Fruit fly (Drosophila melanogaster): ENCODE results near the gene CG12213.
A peak's percentile ranks its signal among the peaks of the same experiment; 100 is the strongest.

The CG12213 gene

DNA sequence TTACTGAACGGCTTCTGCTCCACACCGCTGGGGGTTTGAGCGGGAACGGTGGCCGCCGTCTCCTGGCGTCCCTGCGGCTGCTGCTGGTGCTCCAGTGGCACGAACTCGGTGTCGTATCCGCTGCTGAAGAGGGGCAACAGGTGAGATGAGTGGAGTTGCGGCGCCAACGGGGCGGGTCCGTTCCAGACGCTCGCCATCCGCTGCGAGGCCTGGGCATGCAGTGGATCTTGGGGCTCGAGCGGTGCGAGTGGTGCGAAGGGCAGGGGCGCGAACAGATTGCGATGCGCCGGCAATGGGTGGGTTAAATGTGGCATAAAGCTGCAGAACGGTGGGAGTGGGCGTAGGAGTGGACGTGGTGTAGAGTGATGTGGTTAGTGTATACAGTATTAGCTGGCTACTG, 21.7 kb upstream of the CG12213 start:
- TF ChIP-seq OdsH (GFP tag; optimal IDR thresholded peaks at IDR 0.05) (no peak), dl (GFP tag; optimal IDR thresholded peaks at IDR 0.05; ENCODE audit: insufficient read depth in 1 of 2, partially characterized antibody in 2 of 2) (no peak), Rel (GFP tag; optimal IDR thresholded peaks at IDR 0.05) (no peak), Rel (tag; optimal IDR thresholded peaks at IDR 0.05) (no peak), woc (GFP tag; optimal IDR thresholded peaks at IDR 0.05) (no peak), Hnf4 (GFP tag; optimal IDR thresholded peaks at IDR 0.05) (no peak), ey (GFP tag; optimal IDR thresholded peaks at IDR 0.05) (no peak), Hr78 (GFP tag; optimal IDR thresholded peaks at IDR 0.05) (no peak), tai (GFP tag; optimal IDR thresholded peaks at IDR 0.05) (no peak), dmrt93B (GFP tag; optimal IDR thresholded peaks at IDR 0.05) (no peak)

DNA sequence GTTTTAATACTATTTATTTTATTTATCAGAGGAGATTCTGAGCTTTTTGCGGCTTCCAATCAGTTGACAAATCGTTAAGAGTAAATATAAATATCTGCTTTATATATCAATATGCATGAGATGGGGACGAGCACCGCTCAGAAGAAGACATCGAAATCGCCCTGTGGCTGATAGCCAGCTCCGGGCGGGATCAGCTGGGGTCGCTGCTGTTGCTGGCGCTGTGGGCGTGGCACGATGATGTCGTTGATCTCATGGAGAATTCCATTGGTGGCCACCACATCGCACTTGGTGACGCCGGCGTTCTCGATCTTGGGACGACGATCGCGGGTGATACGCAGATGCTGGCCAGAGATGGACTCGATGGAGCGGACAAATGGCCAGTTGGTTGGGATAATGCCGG, 17.4 kb upstream of the CG12213 start:
- TF ChIP-seq Dif (GFP tag; optimal IDR thresholded peaks at IDR 0.05; ENCODE audit: partially characterized antibody) (peak; percentile 48), sage (GFP tag; optimal IDR thresholded peaks at IDR 0.05) (no peak)

DNA sequence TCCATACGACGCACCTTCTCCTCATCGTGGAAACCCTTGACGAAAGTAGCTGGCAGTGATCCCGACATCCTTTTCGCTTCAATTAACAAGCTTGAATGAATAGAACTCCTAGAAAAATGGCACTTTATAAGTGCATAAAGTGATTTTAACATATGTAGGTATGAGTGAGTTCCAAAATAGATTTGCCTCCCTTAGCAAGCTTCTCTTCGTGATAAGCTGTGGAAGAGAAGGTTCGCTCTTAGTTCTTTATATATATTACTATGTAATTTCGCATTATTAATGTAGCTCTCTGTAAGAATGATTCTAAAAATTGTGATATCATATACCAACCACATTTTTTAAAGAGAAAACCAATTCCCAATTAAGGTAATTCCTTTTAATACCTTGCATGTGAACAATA, 16.9 kb upstream of the CG12213 start, which contains the start of gene CG3397:
Gene CG3397, minus strand, starts transcription at position 101 of the 400 bp plus-strand sequence.
- TF ChIP-seq CrebA (GFP tag; optimal IDR thresholded peaks at IDR 0.05; ENCODE audit: borderline replicate concordance) (no peak), sage (GFP tag; optimal IDR thresholded peaks at IDR 0.05) (peak; percentile 16)

DNA sequence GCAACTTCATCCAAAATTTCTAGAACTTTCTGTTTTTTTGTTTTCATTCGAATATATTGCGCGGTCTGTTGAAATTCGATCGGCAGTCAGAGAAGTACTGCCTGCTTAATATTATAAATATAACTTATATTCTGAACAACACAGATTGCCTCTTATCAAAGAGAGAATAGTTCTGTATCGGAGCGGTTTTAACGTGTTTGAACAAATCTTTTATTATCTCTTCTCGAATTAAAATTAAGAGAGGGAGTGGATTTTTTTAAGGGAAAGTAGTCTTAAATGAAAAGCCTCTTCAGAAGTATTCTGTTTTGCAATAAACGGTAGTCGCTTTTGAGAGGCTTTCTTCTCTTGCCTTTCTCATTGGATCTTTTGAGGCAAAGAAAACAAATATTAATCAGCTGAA, 15.1 kb upstream of the CG12213 start:
- TF ChIP-seq CrebA (GFP tag; optimal IDR thresholded peaks at IDR 0.05; ENCODE audit: borderline replicate concordance) (peak; percentile 21), Dfd (GFP tag; optimal IDR thresholded peaks at IDR 0.05) (no peak)

DNA sequence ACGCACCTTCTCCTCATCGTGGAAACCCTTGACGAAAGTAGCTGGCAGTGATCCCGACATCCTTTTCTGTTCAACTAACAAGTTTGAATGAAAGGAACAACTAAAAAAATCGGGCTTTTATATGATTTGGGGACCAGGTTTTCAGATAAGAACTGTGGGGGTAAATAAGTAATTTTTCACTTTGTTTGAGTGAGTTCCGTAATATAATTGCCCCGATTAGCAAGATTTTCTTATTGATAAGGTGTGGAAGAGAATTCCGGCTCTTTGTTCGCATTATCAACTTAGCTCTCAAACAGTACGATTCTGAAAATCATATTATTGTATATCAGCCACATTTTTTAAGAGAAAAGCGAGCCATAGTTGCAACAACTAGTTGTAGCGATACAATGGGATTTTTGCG, 14.5 kb upstream of the CG12213 start, which contains the start of gene CG12224:
Gene CG12224, minus strand, starts transcription at position 101 of the 400 bp plus-strand sequence.
- TF ChIP-seq jim (GFP tag; optimal IDR thresholded peaks at IDR 0.05), result no peak

DNA sequence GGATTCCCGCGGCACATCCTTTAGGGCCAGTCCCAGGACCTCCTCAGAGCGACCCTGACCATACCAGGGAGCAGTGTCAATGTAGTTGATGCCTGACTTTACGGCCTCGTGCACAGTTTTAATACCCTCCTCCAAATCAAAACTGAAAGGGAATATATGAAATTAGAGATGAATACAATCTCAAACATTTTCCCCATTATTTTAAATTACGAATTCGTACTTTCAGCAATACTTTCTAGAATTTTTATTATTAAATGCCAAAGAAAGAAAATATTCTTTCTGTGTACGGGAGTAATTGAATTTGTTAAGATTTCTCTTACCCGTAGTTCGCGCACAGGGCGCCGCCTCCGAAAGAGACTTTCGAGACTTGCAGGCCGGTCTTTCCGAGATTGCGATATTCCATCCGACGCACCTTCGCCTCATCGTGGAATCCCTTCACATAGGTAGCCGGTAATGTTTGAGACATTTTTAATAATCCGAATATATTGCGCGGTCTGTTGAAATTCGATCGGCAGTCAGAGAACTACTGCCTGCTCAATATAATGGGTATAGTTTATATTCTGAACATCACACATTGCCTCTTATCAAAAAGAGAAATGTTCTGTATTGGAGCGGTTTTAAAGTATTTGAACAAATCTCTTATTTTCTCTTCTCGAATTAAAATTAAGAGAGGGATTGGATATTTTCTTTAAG, 12.5 kb upstream of the CG12213 start, which contains the start of gene CG18547:
Gene CG18547, minus strand, starts transcription at position 512 of the 693 bp plus-strand sequence.
- TF ChIP-seq dl (GFP tag; optimal IDR thresholded peaks at IDR 0.05; ENCODE audit: insufficient read depth in 1 of 2, partially characterized antibody in 2 of 2), result peak in 1 of 2 experiments; percentile 1
- TF ChIP-seq ey (GFP tag; optimal IDR thresholded peaks at IDR 0.05), result peak; percentile 41
- TF ChIP-seq HLH106 (tag; optimal IDR thresholded peaks at IDR 0.05), result peak; percentile 56
- peak; percentile 66 for TF ChIP-seq fru (GFP tag; optimal IDR thresholded peaks at IDR 0.05)
- no peak for TF ChIP-seq sv (GFP tag; optimal IDR thresholded peaks at IDR 0.05)
- TF ChIP-seq Sp1 (GFP tag; optimal IDR thresholded peaks at IDR 0.05), result peak; percentile 33
- peak; percentile 25 for TF ChIP-seq woc (GFP tag; optimal IDR thresholded peaks at IDR 0.05)
- peak; percentile 56 for TF ChIP-seq OdsH (GFP tag; optimal IDR thresholded peaks at IDR 0.05)
- no peak for TF ChIP-seq Dfd (GFP tag; optimal IDR thresholded peaks at IDR 0.05)
- TF ChIP-seq psq (GFP tag; optimal IDR thresholded peaks at IDR 0.05), result peak; percentile 29
- TF ChIP-seq br (GFP tag; optimal IDR thresholded peaks at IDR 0.05), result peak; percentile 31
- TF ChIP-seq Hr78 (GFP tag; optimal IDR thresholded peaks at IDR 0.05), result no peak
- TF ChIP-seq Hnf4 (GFP tag; optimal IDR thresholded peaks at IDR 0.05), result peak; percentile 31
- TF ChIP-seq foxo (GFP tag; optimal IDR thresholded peaks at IDR 0.05), result peak in 1 of 2 experiments; percentile 69
- no peak for TF ChIP-seq Rel (GFP tag; optimal IDR thresholded peaks at IDR 0.05)
- TF ChIP-seq Rel (tag; optimal IDR thresholded peaks at IDR 0.05), result no peak
- peak; percentile 65 for TF ChIP-seq h (GFP tag; optimal IDR thresholded peaks at IDR 0.05)
- TF ChIP-seq CG32264 (GFP tag; optimal IDR thresholded peaks at IDR 0.05), result no peak
- peak; percentile 64 for TF ChIP-seq rgr (GFP tag; optimal IDR thresholded peaks at IDR 0.05)
- TF ChIP-seq Dif (GFP tag; optimal IDR thresholded peaks at IDR 0.05; ENCODE audit: partially characterized antibody), result peak; percentile 10

DNA sequence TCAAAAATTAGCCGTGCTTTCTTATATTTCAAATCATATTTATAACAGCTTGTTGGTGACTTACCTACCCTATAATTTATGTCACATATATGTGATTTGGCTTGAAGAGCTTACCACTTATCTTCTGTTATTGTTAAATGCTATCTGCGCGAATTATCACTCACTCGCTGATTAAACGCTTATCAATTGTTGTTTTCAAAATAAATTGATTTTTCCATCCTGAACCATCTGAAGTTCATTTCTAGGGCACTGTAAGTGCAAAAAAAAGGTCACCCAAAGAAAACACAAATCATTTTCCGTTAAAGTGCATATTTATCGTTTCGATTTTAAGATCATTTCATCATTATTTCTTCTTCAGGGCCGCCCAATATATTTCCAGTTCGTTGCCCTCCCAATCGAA, 10.8 kb upstream of the CG12213 start:
- TF ChIP-seq Jra (GFP tag; optimal IDR thresholded peaks at IDR 0.05) (no peak), Abd-B (GFP tag; optimal IDR thresholded peaks at IDR 0.05) (no peak), fru (GFP tag; optimal IDR thresholded peaks at IDR 0.05) (no peak), OdsH (GFP tag; optimal IDR thresholded peaks at IDR 0.05) (no peak), lola (GFP tag; optimal IDR thresholded peaks at IDR 0.05) (no peak), HLH106 (tag; optimal IDR thresholded peaks at IDR 0.05) (no peak), usp (GFP tag; optimal IDR thresholded peaks at IDR 0.05) (no peak), sv (GFP tag; optimal IDR thresholded peaks at IDR 0.05) (no peak), foxo (GFP tag; optimal IDR thresholded peaks at IDR 0.05) (no peak)
